Worm (Caenorhabditis elegans): Measurements from ENCODE around the gene D2007.1.

DNA sequence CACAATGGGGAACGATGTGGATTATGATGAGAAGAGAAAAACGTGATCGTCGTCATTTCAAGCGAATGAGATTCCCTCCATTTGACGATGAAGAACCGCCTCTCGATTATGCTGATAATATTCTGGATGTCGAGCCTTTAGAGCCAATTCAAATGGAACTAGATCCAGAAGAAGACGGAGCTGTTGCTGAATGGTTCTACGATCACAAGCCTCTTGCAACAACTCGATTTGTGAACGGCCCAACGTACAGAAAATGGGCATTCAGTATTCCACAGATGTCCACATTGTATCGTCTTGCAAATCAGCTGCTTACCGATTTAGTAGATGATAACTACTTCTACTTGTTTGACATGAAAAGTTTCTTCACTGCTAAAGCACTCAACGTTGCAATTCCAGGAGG is 9.5 kb downstream of the D2007.1 start:
- TF ChIP-seq mep-1 (tag; optimal IDR thresholded peaks at IDR 0.05) (no peak), pha-4 (tag; optimal IDR thresholded peaks at IDR 0.05) (no peak), snpc-4 (tag; optimal IDR thresholded peaks at IDR 0.05) (no peak), nhr-237 (tag; optimal IDR thresholded peaks at IDR 0.05) (no peak), nhr-76 (tag; optimal IDR thresholded peaks at IDR 0.05) (no peak), lin-13 (tag; optimal IDR thresholded peaks at IDR 0.05) (no peak), ztf-11 (tag; optimal IDR thresholded peaks at IDR 0.05) (no peak), nhr-28 (tag; optimal IDR thresholded peaks at IDR 0.05) (no peak), mls-2 (tag; optimal IDR thresholded peaks at IDR 0.05) (no peak), nhr-12 (tag; optimal IDR thresholded peaks at IDR 0.05) (no peak)
